Worm (Caenorhabditis elegans): ENCODE data around the gene cyp-25A4.

DNA sequence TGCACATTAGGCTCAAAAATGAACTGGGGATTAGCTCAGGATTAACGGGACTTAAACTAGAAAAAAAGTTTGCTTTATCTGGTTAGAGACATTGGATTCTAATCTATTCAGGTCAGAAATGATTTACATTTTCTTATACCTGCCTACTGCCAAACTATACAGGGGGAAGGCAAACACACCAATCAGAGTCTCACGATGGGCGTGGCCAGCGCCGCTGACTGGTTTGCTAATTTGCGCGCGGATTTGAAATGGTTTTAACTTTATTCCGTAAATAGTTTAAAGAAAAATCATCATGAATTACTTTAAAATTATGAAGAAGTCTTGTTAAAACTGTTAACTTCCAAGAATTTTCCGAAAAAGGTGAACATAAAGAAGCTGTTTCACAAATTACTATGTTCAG lies 46.5 kb upstream of the cyp-25A4 start:
- TF ChIP-seq nhr-237 (tag; optimal IDR thresholded peaks at IDR 0.05) (no peak), mab-5 (tag; optimal IDR thresholded peaks at IDR 0.05) (no peak), mep-1 (tag; optimal IDR thresholded peaks at IDR 0.05) (no peak), pha-4 (tag; optimal IDR thresholded peaks at IDR 0.05) (no peak), bed-3 (GFP tag; optimal IDR thresholded peaks at IDR 0.05) (no peak), nhr-12 (tag; optimal IDR thresholded peaks at IDR 0.05) (no peak), lsy-2 (tag; optimal IDR thresholded peaks at IDR 0.05) (no peak), nhr-2 (tag; optimal IDR thresholded peaks at IDR 0.05) (no peak), blmp-1 (tag; optimal IDR thresholded peaks at IDR 0.05) (no peak), nhr-76 (tag; optimal IDR thresholded peaks at IDR 0.05) (no peak), lin-13 (tag; optimal IDR thresholded peaks at IDR 0.05) (no peak), tbx-8 (GFP tag; optimal IDR thresholded peaks at IDR 0.05) (no peak), elt-3 (tag; optimal IDR thresholded peaks at IDR 0.05) (no peak), cnd-1 (tag; optimal IDR thresholded peaks at IDR 0.05) (no peak)
